Worm (Caenorhabditis elegans): ENCODE results near the gene srz-101.

The srz-101 gene

ce11 chrV:16645201-16645940 lies 49.3 kb upstream of the srz-101 start, which contains the start of gene W06G6.17 (continued):
- TF ChIP-seq nfyb-1 (GFP tag; IDR thresholded peaks at IDR 0.05) (peak; percentile 69; the same call in 1 of the 2 replicates), Y67H2A.10 (GFP tag; conservative IDR thresholded peaks at IDR 0.05) (no peak), lir-1 (GFP tag; conservative IDR thresholded peaks at IDR 0.05) (no peak), egl-44 (GFP tag; IDR thresholded peaks at IDR 0.05) (no peak), egrh-3 (GFP tag; IDR thresholded peaks at IDR 0.05) (no peak), rcor-1 (GFP tag; IDR thresholded peaks at IDR 0.05) (no peak), lsy-27 (tag; optimal IDR thresholded peaks at IDR 0.05; ENCODE audit: borderline replicate concordance, insufficient read depth) (no peak), ama-1 (optimal IDR thresholded peaks at IDR 0.05) (no peak), ama-1 (GFP tag; optimal IDR thresholded peaks at IDR 0.05) (no peak), zim-3 (tag; optimal IDR thresholded peaks at IDR 0.05) (no peak), F22D6.2 (tag; optimal IDR thresholded peaks at IDR 0.05) (no peak), nfya-2 (GFP tag; IDR thresholded peaks at IDR 0.05) (no peak), ceh-40 (GFP tag; IDR thresholded peaks at IDR 0.05) (no peak), madf-6 (GFP tag; IDR thresholded peaks at IDR 0.05) (no peak), dpff-1 (tag; optimal IDR thresholded peaks at IDR 0.05) (no peak), pbrm-1 (GFP tag; IDR thresholded peaks at IDR 0.05) (no peak), madf-8 (GFP tag; conservative IDR thresholded peaks at IDR 0.05) (no peak), aptf-2 (GFP tag; conservative IDR thresholded peaks at IDR 0.05) (no peak), sea-2 (GFP tag; IDR thresholded peaks at IDR 0.05) (no peak), F55B11.4 (tag; optimal IDR thresholded peaks at IDR 0.05; ENCODE audit: borderline replicate concordance, insufficient read depth) (no peak), sptf-2 (GFP tag; optimal IDR thresholded peaks at IDR 0.05) (no peak), lin-35 (GFP tag; optimal IDR thresholded peaks at IDR 0.05) (no peak), D2030.7 (GFP tag; IDR thresholded peaks at IDR 0.05) (no peak), sdz-38 (tag; optimal IDR thresholded peaks at IDR 0.05) (no peak), mel-28 (tag; optimal IDR thresholded peaks at IDR 0.05; ENCODE audit: borderline replicate concordance) (no peak), cebp-1 (GFP tag; IDR thresholded peaks at IDR 0.05) (no peak), cebp-1 (tag; optimal IDR thresholded peaks at IDR 0.05) (no peak), cebp-2 (GFP tag; IDR thresholded peaks at IDR 0.05) (no peak), efl-1 (GFP tag; optimal IDR thresholded peaks at IDR 0.05) (no peak), mes-4 (tag; optimal IDR thresholded peaks at IDR 0.05) (no peak), dpl-1 (GFP tag; optimal IDR thresholded peaks at IDR 0.05) (no peak), mxl-1 (tag; optimal IDR thresholded peaks at IDR 0.05) (no peak), F52B5.7 (tag; optimal IDR thresholded peaks at IDR 0.05) (no peak), F39B2.1 (GFP tag; IDR thresholded peaks at IDR 0.05) (no peak), F23B12.7 (tag; optimal IDR thresholded peaks at IDR 0.05; ENCODE audit: insufficient read depth) (no peak)

- TF ChIP-seq snpc-4 (GFP tag; optimal IDR thresholded peaks at IDR 0.05), result no peak
- no peak for TF ChIP-seq snpc-4 (tag; optimal IDR thresholded peaks at IDR 0.05)
- TF ChIP-seq atf-7 (tag; optimal IDR thresholded peaks at IDR 0.05), result no peak
- TF ChIP-seq bed-1 (GFP tag; IDR thresholded peaks at IDR 0.05), result no peak
- TF ChIP-seq madf-8 (GFP tag; conservative IDR thresholded peaks at IDR 0.05), result no peak
- no peak for TF ChIP-seq zfh-2 (GFP tag; conservative IDR thresholded peaks at IDR 0.05)
- TF ChIP-seq F52B5.7 (tag; optimal IDR thresholded peaks at IDR 0.05), result no peak
- TF ChIP-seq akir-1 (GFP tag; optimal IDR thresholded peaks at IDR 0.05), result no peak
- TF ChIP-seq die-1 (tag; optimal IDR thresholded peaks at IDR 0.05), result no peak
- TF ChIP-seq ztf-22 (GFP tag; optimal IDR thresholded peaks at IDR 0.05), result no peak
- no peak for TF ChIP-seq F33H1.4 (GFP tag; IDR thresholded peaks at IDR 0.05)
- no peak for TF ChIP-seq nhr-179 (tag; optimal IDR thresholded peaks at IDR 0.05)
- TF ChIP-seq gei-17 (GFP tag; optimal IDR thresholded peaks at IDR 0.05), result no peak
- TF ChIP-seq snpc-1.3 (tag; optimal IDR thresholded peaks at IDR 0.05; ENCODE audit: insufficient read depth), result no peak
- TF ChIP-seq B0035.1 (tag; optimal IDR thresholded peaks at IDR 0.05), result no peak
- TF ChIP-seq F49E8.2 (tag; optimal IDR thresholded peaks at IDR 0.05; ENCODE audit: insufficient read depth), result no peak
These were observed 48.3 kb upstream of the srz-101 start, which contains the start of gene W06G6.9 for ce11 chrV:16646372-16646771. Gene W06G6.9, minus strand, starts transcription at chrV:16646472.
